Fruit fly (Drosophila melanogaster) whole organism, embryonic: ENCODE measurements around the gene CG3703.

ENCODE experiments used
- CG10543 ChIP-seq: fragments of 200-800 bp; sonication (Bioruptor generic); optimal IDR thresholded peaks from 3 replicates; lab custom pipeline; 2017; ENCODE audit warnings: missing biosample characterization, mild to moderate bottlenecking, missing genetic modification characterization, moderate library complexity
- CG11093 ChIP-seq: fragments of 200-800 bp; sonication (Bioruptor generic); IDR thresholded peaks from 3 replicates; pipeline ENCODE4 v1.3.6; 2022; ENCODE audit warnings: missing biosample characterization, missing genetic modification characterization
- CG12236 ChIP-seq: fragments of 200-800 bp; sonication (Bioruptor generic); optimal IDR thresholded peaks from 2 replicates; lab custom pipeline; 2016; ENCODE audit warnings: missing biosample characterization, missing genetic modification characterization
- CG12942 ChIP-seq: fragments of 200-800 bp; sonication (Bioruptor generic); optimal IDR thresholded peaks from 3 replicates; lab custom pipeline; 2016; ENCODE audit warnings: missing biosample characterization, missing genetic modification characterization
- CG13894 ChIP-seq: fragments of 200-800 bp; sonication (Bioruptor generic); optimal IDR thresholded peaks from 3 replicates; lab custom pipeline; 2018; ENCODE audit warnings: missing biosample characterization, mild to moderate bottlenecking, missing genetic modification characterization, moderate library complexity
- CG14667 ChIP-seq: fragments of 200-800 bp; sonication (Bioruptor generic); IDR thresholded peaks from 2 replicates; pipeline ENCODE4 v1.3.6; 2022; ENCODE audit warnings: missing biosample characterization, missing genetic modification characterization
- CG14965 ChIP-seq: fragments of 200-800 bp; sonication (Bioruptor generic); optimal IDR thresholded peaks from 2 replicates; lab custom pipeline; 2016; ENCODE audit warnings: missing biosample characterization, missing genetic modification characterization, borderline replicate concordance
- CG1647 ChIP-seq: fragments of 200-800 bp; sonication (Bioruptor generic); optimal IDR thresholded peaks from 3 replicates; lab custom pipeline; 2016; ENCODE audit warnings: missing biosample characterization, missing genetic modification characterization
- CG16863 ChIP-seq: fragments of 200-800 bp; sonication (Bioruptor generic); optimal IDR thresholded peaks from 3 replicates; lab custom pipeline; 2016; ENCODE audit warnings: missing biosample characterization, missing genetic modification characterization
- CG17186 ChIP-seq: fragments of 200-800 bp; sonication (Bioruptor generic); optimal IDR thresholded peaks from 3 replicates; lab custom pipeline; 2017; ENCODE audit warnings: missing biosample characterization, missing genetic modification reagents, missing genetic modification characterization
- CG17568 ChIP-seq: fragments of 200-800 bp; sonication (Bioruptor generic); optimal IDR thresholded peaks from 2 replicates; lab custom pipeline; 2018; ENCODE audit warnings: missing biosample characterization, mild to moderate bottlenecking, missing genetic modification characterization, moderate library complexity
- CG18476 ChIP-seq: fragments of 200-800 bp; sonication (Bioruptor generic); optimal IDR thresholded peaks from 2 replicates; lab custom pipeline; 2016; ENCODE audit warnings: missing biosample characterization, mild to moderate bottlenecking, missing genetic modification characterization
- CG18599 ChIP-seq: fragments of 200-800 bp; sonication (Bioruptor generic); optimal IDR thresholded peaks from 3 replicates; lab custom pipeline; 2017; ENCODE audit warnings: missing biosample characterization, missing genetic modification characterization, mild to moderate bottlenecking, moderate library complexity, missing genetic modification reagents
- CG2712 ChIP-seq: fragments of 200-800 bp; optimal IDR thresholded peaks from 3 replicates; lab custom pipeline; 2019; ENCODE audit warnings: missing biosample characterization, mild to moderate bottlenecking, missing genetic modification characterization, moderate library complexity
- CG2875 ChIP-seq: fragments of 200-800 bp; sonication (Bioruptor generic); optimal IDR thresholded peaks from 2 replicates; lab custom pipeline; 2017; ENCODE audit warnings: missing biosample characterization, mild to moderate bottlenecking, missing genetic modification characterization, missing genetic modification reagents
- CG32772 ChIP-seq: fragments of 200-800 bp; sonication (Bioruptor generic); IDR thresholded peaks from 2 replicates; pipeline ENCODE4 v1.3.6; 2022; ENCODE audit warnings: missing biosample characterization, missing genetic modification characterization
- CG34422 ChIP-seq: fragments of 200-800 bp; sonication (Bioruptor generic); IDR thresholded peaks from 3 replicates; pipeline ENCODE4 v1.3.6; 2022; ENCODE audit warnings: missing biosample characterization, missing genetic modification characterization
- Deaf1 ChIP-seq: fragments of 200-800 bp; optimal IDR thresholded peaks from 3 replicates; lab custom pipeline; 2019; ENCODE audit warnings: missing biosample characterization, mild to moderate bottlenecking, missing genetic modification characterization, moderate library complexity
- Hr51 ChIP-seq, 2 experiments: fragments of 200-800 bp; sonication (Bioruptor generic); optimal IDR thresholded peaks; 2 replicates in 1 of 2; 3 replicates in 1 of 2; lab custom pipeline; 2016 to 2018; ENCODE audit warnings: missing biosample characterization in 2 of 2, missing genetic modification characterization in 2 of 2, mild to moderate bottlenecking in 1 of 2, moderate library complexity in 1 of 2
- Hsf ChIP-seq: fragments of 200-800 bp; sonication (Bioruptor generic); optimal IDR thresholded peaks from 3 replicates; lab custom pipeline; 2016; ENCODE audit warnings: missing biosample characterization, missing genetic modification characterization
- NK7.1 ChIP-seq: fragments of 200-800 bp; sonication (Bioruptor generic); optimal IDR thresholded peaks from 3 replicates; lab custom pipeline; 2016; ENCODE audit warnings: missing biosample characterization, missing genetic modification characterization
- PHDP ChIP-seq: fragments of 200-800 bp; sonication (Bioruptor generic); optimal IDR thresholded peaks from 3 replicates; lab custom pipeline; 2018; ENCODE audit warnings: missing biosample characterization, mild to moderate bottlenecking, missing genetic modification characterization, moderate library complexity
- Trl ChIP-seq, 3 experiments: fragments of >200 bp in 2 of 3; fragments of 200-800 bp in 1 of 3; sonication (Bioruptor generic) in 1 of 3; optimal IDR thresholded peaks; 2 replicates in 1 of 3; 3 replicates in 2 of 3; lab custom pipeline; 2016 to 2017; ENCODE audit warnings: missing biosample characterization in 1 of 3, missing genetic modification characterization in 1 of 3
- ash1 ChIP-seq: fragments of 200-800 bp; sonication (Bioruptor generic); optimal IDR thresholded peaks from 2 replicates; lab custom pipeline; 2018; ENCODE audit warnings: missing biosample characterization, mild to moderate bottlenecking, missing genetic modification characterization
- bab2 ChIP-seq: fragments of 200-800 bp; sonication (Bioruptor generic); optimal IDR thresholded peaks from 2 replicates; lab custom pipeline; 2016; ENCODE audit warnings: missing biosample characterization, missing genetic modification characterization
- bbx ChIP-seq: fragments of 200-800 bp; sonication (Bioruptor generic); IDR thresholded peaks from 2 replicates; pipeline ENCODE4 v1.3.6; 2022; ENCODE audit warnings: missing biosample characterization, missing genetic modification characterization; ENCODE audit not compliant: partially characterized antibody
- bcd ChIP-seq: fragments of 200-800 bp; sonication (Bioruptor generic); optimal IDR thresholded peaks from 2 replicates; lab custom pipeline; 2017; ENCODE audit warnings: missing biosample characterization, mild to moderate bottlenecking, missing genetic modification characterization
- danr ChIP-seq: fragments of 200-800 bp; sonication (Bioruptor generic); IDR thresholded peaks from 2 replicates; pipeline ENCODE4 v1.3.6; 2022; ENCODE audit warnings: missing biosample characterization, missing genetic modification characterization
- dmrt11E ChIP-seq: fragments of 200-800 bp; sonication (Bioruptor generic); optimal IDR thresholded peaks from 3 replicates; lab custom pipeline; 2018; ENCODE audit warnings: missing biosample characterization, mild to moderate bottlenecking, missing genetic modification characterization, moderate library complexity
- ems ChIP-seq: fragments of 200-800 bp; sonication (Bioruptor generic); optimal IDR thresholded peaks from 3 replicates; lab custom pipeline; 2016; ENCODE audit warnings: missing biosample characterization, missing genetic modification characterization
- eve ChIP-seq, 2 experiments: fragments of >200 bp; optimal IDR thresholded peaks; 2 replicates each; lab custom pipeline; 2017; ENCODE audit warnings: missing biosample characterization in 2 of 2, missing genetic modification characterization in 2 of 2
- fd96Cb ChIP-seq: fragments of 200-800 bp; sonication (Bioruptor generic); optimal IDR thresholded peaks from 2 replicates; lab custom pipeline; 2018; ENCODE audit warnings: missing biosample characterization, mild to moderate bottlenecking, missing genetic modification characterization, moderate library complexity
- fu2 ChIP-seq: fragments of 200-800 bp; sonication (Bioruptor generic); optimal IDR thresholded peaks from 2 replicates; lab custom pipeline; 2016; ENCODE audit warnings: missing biosample characterization, missing genetic modification characterization
- gcm ChIP-seq: fragments of 200-800 bp; sonication (Bioruptor generic); optimal IDR thresholded peaks from 2 replicates; lab custom pipeline; 2019; ENCODE audit warnings: missing biosample characterization, mild to moderate bottlenecking, missing genetic modification characterization, moderate library complexity
- gfzf ChIP-seq: fragments of 200-800 bp; sonication (Bioruptor generic); optimal IDR thresholded peaks from 2 replicates; lab custom pipeline; 2016; ENCODE audit warnings: missing biosample characterization, mild to moderate bottlenecking, missing genetic modification characterization, moderate library complexity
- hb ChIP-seq: fragments of 200-800 bp; sonication (Bioruptor generic); IDR thresholded peaks from 3 replicates; pipeline ENCODE4 v1.3.6; 2022; ENCODE audit warnings: missing biosample characterization, missing genetic modification characterization; ENCODE audit not compliant: partially characterized antibody
- inv ChIP-seq: fragments of 200-800 bp; sonication (Bioruptor generic); IDR thresholded peaks from 2 replicates; pipeline ENCODE4 v1.3.6; 2022; ENCODE audit warnings: missing biosample characterization, missing genetic modification characterization; ENCODE audit not compliant: partially characterized antibody
- jigr1 ChIP-seq: fragments of 200-800 bp; sonication (Bioruptor generic); IDR thresholded peaks from 3 replicates; pipeline ENCODE4 v1.3.6; 2022; ENCODE audit warnings: missing biosample characterization, missing genetic modification characterization
- jumu ChIP-seq: fragments of 200-800 bp; sonication (Bioruptor generic); optimal IDR thresholded peaks from 3 replicates; lab custom pipeline; 2016; ENCODE audit warnings: missing biosample characterization, missing genetic modification characterization
- klu ChIP-seq: fragments of 200-800 bp; sonication (Bioruptor generic); IDR thresholded peaks from 2 replicates; pipeline ENCODE4 v1.3.6; 2022; ENCODE audit warnings: missing biosample characterization, missing genetic modification characterization
- org-1 ChIP-seq: fragments of 200-800 bp; sonication (Bioruptor generic); optimal IDR thresholded peaks from 2 replicates; lab custom pipeline; 2017; ENCODE audit warnings: missing biosample characterization, missing genetic modification characterization
- otp ChIP-seq: fragments of 200-800 bp; sonication (Bioruptor generic); IDR thresholded peaks from 3 replicates; pipeline ENCODE4, ENCODE4 v1.3.6; 2022; ENCODE audit warnings: missing biosample characterization, missing genetic modification characterization
- pnt ChIP-seq: fragments of 200-800 bp; sonication (Bioruptor generic); optimal IDR thresholded peaks from 3 replicates; lab custom pipeline; 2016; ENCODE audit warnings: missing biosample characterization, missing genetic modification characterization
- ranshi ChIP-seq: fragments of 200-800 bp; sonication (Bioruptor generic); IDR thresholded peaks from 2 replicates; pipeline ENCODE4 v1.3.6; 2022; ENCODE audit warnings: missing biosample characterization, missing genetic modification characterization
- rib ChIP-seq: fragments of 200-800 bp; sonication (Bioruptor generic); IDR thresholded peaks from 2 replicates; pipeline ENCODE4 v1.3.6; 2022; ENCODE audit warnings: missing biosample characterization, missing genetic modification characterization
- sens-2 ChIP-seq: fragments of 200-800 bp; sonication (Bioruptor generic); IDR thresholded peaks from 2 replicates; pipeline ENCODE4 v1.3.6; 2022; ENCODE audit warnings: missing biosample characterization, missing genetic modification characterization
- usp ChIP-seq: fragments of >200 bp; optimal IDR thresholded peaks from 2 replicates; lab custom pipeline; 2017; ENCODE audit warnings: missing biosample characterization, missing genetic modification characterization
- zfh2 ChIP-seq: fragments of 200-800 bp; sonication (Bioruptor generic); optimal IDR thresholded peaks from 2 replicates; lab custom pipeline; 2016; ENCODE audit warnings: missing biosample characterization, missing genetic modification characterization

The CG3703 gene

DNA sequence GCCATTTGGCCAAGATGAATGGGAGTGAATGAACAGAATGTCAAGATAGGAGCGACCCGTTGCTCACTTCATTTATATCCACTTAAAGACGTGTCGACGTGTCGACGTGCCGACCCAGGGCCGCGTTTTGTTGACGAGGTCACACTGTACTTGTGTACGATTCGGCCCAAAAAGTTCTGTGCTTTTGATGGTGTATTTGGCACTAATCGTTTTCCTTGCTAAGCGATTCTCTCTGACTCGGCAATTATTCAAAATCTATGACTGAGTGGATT is 2.6 kb upstream of the CG3703 start (continued):
- TF ChIP-seq Hr51 (GFP tag; optimal IDR thresholded peaks at IDR 0.05; lab: Kevin White, UChicago) (no peak), hb (GFP tag; lab: Robert Waterston, UW) (no peak), Deaf1 (no peak), inv (GFP tag; lab: Robert Waterston, UW) (no peak), fd96Cb (tag; lab: Kevin White, UChicago) (no peak), CG13894 (tag; lab: Kevin White, UChicago) (no peak), Hsf (GFP tag; lab: Kevin White, UChicago) (no peak), bbx (GFP tag; lab: Robert Waterston, UW) (no peak), CG11093 (GFP tag; lab: Robert Waterston, UW) (no peak), CG34422 (GFP tag; lab: Robert Waterston, UW) (no peak), CG17568 (GFP tag; lab: Kevin White, UChicago) (no peak), jumu (GFP tag; lab: Kevin White, UChicago) (peak; percentile 6), CG12942 (no peak)

DNA sequence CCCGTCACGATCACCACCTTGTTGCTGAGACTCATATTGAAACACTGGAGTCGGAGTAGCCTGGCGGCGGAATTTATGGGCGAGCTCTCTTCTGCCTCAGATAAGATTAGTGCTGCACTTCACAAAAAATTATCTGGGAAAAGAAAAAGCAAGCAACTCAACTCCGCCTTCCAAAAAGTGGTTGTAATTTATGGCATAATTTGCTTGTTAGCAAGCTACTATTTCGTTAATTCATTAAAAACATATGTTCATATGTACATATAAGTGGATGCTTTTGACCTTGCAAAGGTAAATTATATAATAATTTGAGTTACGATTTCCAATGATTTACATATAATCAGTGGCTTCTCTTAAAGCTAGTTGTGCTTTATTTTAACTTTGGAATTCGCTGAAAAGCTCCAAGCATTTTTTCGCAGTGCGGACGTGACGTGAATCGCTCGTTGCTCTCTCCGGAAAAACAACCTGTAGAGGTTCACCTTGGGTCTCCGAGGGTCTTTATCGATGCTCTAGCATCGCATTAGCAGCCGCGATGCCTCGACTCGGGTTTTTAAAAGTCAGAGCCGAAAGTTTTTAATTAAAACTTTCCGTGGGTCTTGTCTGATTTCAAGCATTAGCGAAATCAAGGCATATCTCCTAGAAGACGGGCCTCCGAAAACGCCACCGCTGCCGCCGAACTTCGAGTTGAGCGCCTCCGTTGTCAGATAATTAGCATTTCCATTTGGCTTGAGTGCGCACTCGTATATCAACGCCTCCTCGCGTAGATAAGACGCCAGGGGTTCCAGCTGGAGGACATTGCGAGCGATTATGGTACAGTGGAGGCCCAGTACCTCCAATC is 2.1 kb upstream of the CG3703 start, which contains the start of gene CG3699:
CG3699 (minus strand) TSS at position 51 of the 835 bp plus-strand sequence.
- TF ChIP-seq jigr1 (GFP tag; lab: Robert Waterston, UW) (no peak), gcm (GFP tag; lab: Kevin White, UChicago) (no peak), bcd (GFP tag; lab: Kevin White, UChicago) (peak; percentile 30), CG17186 (GFP tag; lab: Kevin White, UChicago) (no peak), dmrt11E (tag; lab: Kevin White, UChicago) (no peak), rib (GFP tag; lab: Robert Waterston, UW) (0 out of 2 replicates have a peak, but pooled peaks have one; percentile 25), CG2712 (tag; lab: Kevin White, UChicago) (peak; percentile 42), klu (GFP tag; lab: Robert Waterston, UW) (no peak), otp (no peak), zfh2 (peak; percentile 47), CG12236 (GFP tag; lab: Kevin White, UChicago) (no peak), CG10543 (GFP tag; lab: Kevin White, UChicago) (peak; percentile 44), CG16863 (GFP tag; lab: Kevin White, UChicago) (no peak), CG1647 (no peak), Trl (optimal IDR thresholded peaks at IDR 0.05; lab: Kevin White, UChicago) (peak in 1 of 2 experiments; percentile 0), Trl (GFP tag; optimal IDR thresholded peaks at IDR 0.05; lab: Kevin White, UChicago) (no peak), CG14965 (GFP tag; lab: Kevin White, UChicago) (no peak), fu2 (GFP tag; lab: Kevin White, UChicago) (no peak), NK7.1 (GFP tag; lab: Kevin White, UChicago) (no peak), bab2 (GFP tag; lab: Kevin White, UChicago) (no peak), CG18476 (GFP tag; lab: Kevin White, UChicago) (no peak), CG18599 (peak; percentile 75), CG2875 (GFP tag; lab: Kevin White, UChicago) (no peak), CG32772 (GFP tag; lab: Robert Waterston, UW) (no peak), gfzf (GFP tag; lab: Kevin White, UChicago) (no peak), usp (GFP tag; lab: Kevin White, UChicago) (no peak), org-1 (peak; percentile 19), CG14667 (GFP tag; lab: Robert Waterston, UW) (no peak), ems (GFP tag; lab: Kevin White, UChicago) (no peak), sens-2 (GFP tag; lab: Robert Waterston, UW) (no peak), danr (no peak), ranshi (GFP tag; lab: Robert Waterston, UW) (no peak), ash1 (GFP tag; lab: Kevin White, UChicago) (no peak), eve (GFP tag; optimal IDR thresholded peaks at IDR 0.05; lab: Kevin White, UChicago) (no peak), CG12942 (no peak), PHDP (tag; lab: Kevin White, UChicago) (peak; percentile 50), pnt (GFP tag; lab: Kevin White, UChicago) (peak; percentile 16)
